Worm (Caenorhabditis elegans) whole organism, mixed stage, embryonic: Measurements from ENCODE around the gene D1086.2.

Experiments used
- ceh-43 ChIP-seq: fragments of 200-800 bp; sonication (Bioruptor generic); optimal IDR thresholded peaks from 2 replicates; lab custom pipeline; 2018; ENCODE audit warnings: mild to moderate bottlenecking, missing genetic modification characterization, moderate library complexity, missing compliant biosample characterization
- elt-1 ChIP-seq: sonication (generic microtip); optimal IDR thresholded peaks from 2 replicates; lab custom pipeline; 2017; ENCODE audit warnings: missing genetic modification characterization, mild to moderate bottlenecking, missing compliant biosample characterization, antibody characterized with exemption, moderate library complexity, borderline replicate concordance; ENCODE audit not compliant: insufficient read depth
- nhr-28 ChIP-seq: fragments of 150-350 bp; optimal IDR thresholded peaks from 2 replicates; lab custom pipeline; 2014; ENCODE audit warnings: missing biosample characterization, missing genetic modification characterization
- snpc-4 ChIP-seq: fragments of 150-350 bp; optimal IDR thresholded peaks from 2 replicates; lab custom pipeline; 2014; ENCODE audit warnings: missing biosample characterization, missing genetic modification characterization

DNA sequence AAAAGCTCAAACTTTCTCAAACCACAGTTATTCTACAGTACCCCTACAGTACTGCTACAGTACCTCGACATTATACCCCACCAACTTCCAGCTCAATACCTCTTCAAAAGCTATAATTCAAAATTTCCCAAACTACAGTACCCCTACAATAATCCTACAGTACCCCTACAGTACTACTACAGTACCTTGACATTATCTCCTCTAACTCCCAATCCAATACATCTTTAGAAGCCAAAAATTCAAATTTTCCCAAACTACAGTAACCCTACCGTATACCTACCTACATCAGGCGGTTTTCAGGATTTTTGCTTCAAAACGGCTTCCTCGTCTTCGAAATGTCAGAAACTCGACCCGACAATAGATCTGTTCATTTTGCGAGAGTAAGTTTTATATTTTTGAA is 40.9 kb downstream of the D1086.2 start, which contains the start of gene F58D12.3:
- TF ChIP-seq nhr-28 (tag; lab: Kevin White, UChicago) (no peak), snpc-4 (tag; lab: Kevin White, UChicago) (no peak), elt-1 (tag; lab: Kevin White, UChicago) (no peak), ceh-43 (GFP tag; lab: Kevin White, UChicago) (no peak)
